Fruit fly (Drosophila melanogaster) whole organism, embryonic: ENCODE data around the gene CG14014.
A peak's percentile ranks its signal among the peaks of the same experiment; 100 is the strongest.

ENCODE experiments used
- Atf6 ChIP-seq: fragments of 200-800 bp; sonication (Bioruptor generic); IDR thresholded peaks from 2 replicates; pipeline ENCODE4 v1.3.6; 2022; ENCODE audit warnings: missing biosample characterization, missing genetic modification characterization
- Awh ChIP-seq: fragments of 200-800 bp; sonication (Bioruptor generic); IDR thresholded peaks from 2 replicates; pipeline ENCODE4, ENCODE4 v1.3.6; 2022; ENCODE audit warnings: missing biosample characterization, missing genetic modification characterization
- BEAF-32 ChIP-seq: fragments of 200-800 bp; sonication (Bioruptor generic); optimal IDR thresholded peaks from 3 replicates; lab custom pipeline; 2017; ENCODE audit warnings: missing biosample characterization, missing genetic modification characterization, mild to moderate bottlenecking, moderate library complexity, missing genetic modification reagents
- Blimp-1 ChIP-seq: fragments of 200-800 bp; sonication (Bioruptor generic); optimal IDR thresholded peaks from 3 replicates; lab custom pipeline; 2018; ENCODE audit warnings: missing biosample characterization, missing genetic modification characterization, mild to moderate bottlenecking, moderate library complexity, missing genetic modification reagents
- CG10209 ChIP-seq: fragments of 200-800 bp; sonication (Bioruptor generic); optimal IDR thresholded peaks from 3 replicates; lab custom pipeline; 2017; ENCODE audit warnings: missing biosample characterization, mild to moderate bottlenecking, missing genetic modification characterization, missing genetic modification reagents
- CG10267 ChIP-seq: fragments of 200-800 bp; sonication (Bioruptor generic); optimal IDR thresholded peaks from 2 replicates; lab custom pipeline; 2018; ENCODE audit warnings: missing biosample characterization, mild to moderate bottlenecking, missing genetic modification characterization, moderate library complexity
- CG10654 ChIP-seq: fragments of 200-800 bp; sonication (Bioruptor generic); optimal IDR thresholded peaks from 2 replicates; lab custom pipeline; 2016; ENCODE audit warnings: missing biosample characterization, missing genetic modification characterization
- CG11456 ChIP-seq: fragments of 200-800 bp; sonication (Bioruptor generic); IDR thresholded peaks from 3 replicates; pipeline ENCODE4 v1.3.6; 2022; ENCODE audit warnings: missing biosample characterization, missing genetic modification characterization
- CG11560 ChIP-seq: fragments of 200-800 bp; sonication (Bioruptor generic); IDR thresholded peaks from 3 replicates; pipeline ENCODE4 v1.3.6; 2022; ENCODE audit warnings: missing biosample characterization, missing genetic modification characterization
- CG11696 ChIP-seq: fragments of 200-800 bp; sonication (Bioruptor generic); IDR thresholded peaks from 2 replicates; pipeline ENCODE4 v1.3.6; 2022; ENCODE audit warnings: missing biosample characterization, missing genetic modification characterization
- CG12155 ChIP-seq: fragments of 200-800 bp; sonication (Bioruptor generic); optimal IDR thresholded peaks from 3 replicates; lab custom pipeline; 2016; ENCODE audit warnings: missing biosample characterization, missing genetic modification characterization
- CG1233 ChIP-seq: fragments of 200-800 bp; sonication (Bioruptor generic); optimal IDR thresholded peaks from 4 replicates; lab custom pipeline; 2018; ENCODE audit warnings: missing biosample characterization, mild to moderate bottlenecking, missing genetic modification characterization
- CG15269 ChIP-seq: fragments of 200-800 bp; sonication (Bioruptor generic); optimal IDR thresholded peaks from 2 replicates; lab custom pipeline; 2018; ENCODE audit warnings: missing biosample characterization, mild to moderate bottlenecking, missing genetic modification characterization, moderate library complexity
- CG17385 ChIP-seq: fragments of 200-800 bp; sonication (Bioruptor generic); optimal IDR thresholded peaks from 3 replicates; lab custom pipeline; 2018; ENCODE audit warnings: missing biosample characterization, mild to moderate bottlenecking, missing genetic modification characterization
- CG17912 ChIP-seq: fragments of 200-800 bp; sonication (Bioruptor generic); optimal IDR thresholded peaks from 2 replicates; lab custom pipeline; 2018; ENCODE audit warnings: missing biosample characterization, mild to moderate bottlenecking, missing genetic modification characterization
- CG2712 ChIP-seq: fragments of 200-800 bp; optimal IDR thresholded peaks from 3 replicates; lab custom pipeline; 2019; ENCODE audit warnings: missing biosample characterization, mild to moderate bottlenecking, missing genetic modification characterization, moderate library complexity
- CG31224 ChIP-seq: fragments of 200-800 bp; sonication (Bioruptor generic); IDR thresholded peaks from 2 replicates; pipeline ENCODE4 v1.3.6; 2022; ENCODE audit warnings: missing biosample characterization, missing genetic modification characterization
- CG31388 ChIP-seq: fragments of 200-800 bp; sonication (Bioruptor generic); optimal IDR thresholded peaks from 2 replicates; lab custom pipeline; 2016; ENCODE audit warnings: missing biosample characterization, missing genetic modification characterization
- CG34376 ChIP-seq: fragments of 200-800 bp; sonication (Bioruptor generic); optimal IDR thresholded peaks from 2 replicates; lab custom pipeline; 2018; ENCODE audit warnings: missing biosample characterization, mild to moderate bottlenecking, missing genetic modification characterization
- CG4707 ChIP-seq: fragments of 200-800 bp; sonication (Bioruptor generic); optimal IDR thresholded peaks from 2 replicates; lab custom pipeline; 2018; ENCODE audit warnings: missing biosample characterization, mild to moderate bottlenecking, missing genetic modification characterization, moderate library complexity
- CG7745 ChIP-seq: fragments of 200-800 bp; sonication (Bioruptor generic); optimal IDR thresholded peaks from 2 replicates; lab custom pipeline; 2018; ENCODE audit warnings: missing biosample characterization, mild to moderate bottlenecking, missing genetic modification characterization, moderate library complexity
- CG9876 ChIP-seq: fragments of 200-800 bp; sonication (Bioruptor generic); optimal IDR thresholded peaks from 2 replicates; lab custom pipeline; 2016; ENCODE audit warnings: missing biosample characterization, missing genetic modification characterization
- CHES-1-like ChIP-seq: fragments of 200-800 bp; sonication (Bioruptor generic); optimal IDR thresholded peaks from 2 replicates; lab custom pipeline; 2016; ENCODE audit warnings: missing biosample characterization, missing genetic modification characterization
- Doc2 ChIP-seq: fragments of 200-800 bp; sonication (Bioruptor generic); IDR thresholded peaks from 2 replicates; pipeline ENCODE4 v1.3.6; 2022; ENCODE audit warnings: missing biosample characterization, missing genetic modification characterization
- Dref ChIP-seq: fragments of 200-800 bp; sonication (Bioruptor generic); IDR thresholded peaks from 2 replicates; pipeline ENCODE4 v1.3.6; 2022; ENCODE audit warnings: missing biosample characterization, missing genetic modification characterization
- ERR ChIP-seq: fragments of 200-800 bp; sonication (Bioruptor generic); optimal IDR thresholded peaks from 2 replicates; lab custom pipeline; 2016; ENCODE audit warnings: missing biosample characterization, missing genetic modification characterization
- HLH3B ChIP-seq: fragments of 200-800 bp; sonication (Bioruptor generic); IDR thresholded peaks from 2 replicates; pipeline ENCODE4 v1.3.6; 2022; ENCODE audit warnings: missing biosample characterization, missing genetic modification characterization
- Hr3 ChIP-seq: fragments of 200-800 bp; sonication (Bioruptor generic); optimal IDR thresholded peaks from 3 replicates; lab custom pipeline; 2016; ENCODE audit warnings: missing biosample characterization, missing genetic modification characterization
- Myb ChIP-seq: fragments of 200-800 bp; sonication (Bioruptor generic); optimal IDR thresholded peaks from 2 replicates; lab custom pipeline; 2016; ENCODE audit warnings: missing biosample characterization, missing genetic modification characterization
- NfI ChIP-seq: fragments of 200-800 bp; sonication (Bioruptor generic); optimal IDR thresholded peaks from 3 replicates; lab custom pipeline; 2018; ENCODE audit warnings: missing biosample characterization, mild to moderate bottlenecking, missing genetic modification characterization, moderate library complexity
- Sox102F ChIP-seq: fragments of 200-800 bp; sonication (Bioruptor generic); optimal IDR thresholded peaks from 2 replicates; lab custom pipeline; 2018; ENCODE audit warnings: missing biosample characterization, mild to moderate bottlenecking, missing genetic modification characterization, moderate library complexity
- Usf ChIP-seq: fragments of 200-800 bp; sonication (Bioruptor generic); optimal IDR thresholded peaks from 2 replicates; lab custom pipeline; 2017; ENCODE audit warnings: missing genotype, missing biosample characterization, missing genetic modification characterization
- ap ChIP-seq: fragments of 200-800 bp; sonication (Bioruptor generic); IDR thresholded peaks from 2 replicates; pipeline ENCODE4 v1.3.6; 2022; ENCODE audit warnings: missing biosample characterization, missing genetic modification characterization
- bbx ChIP-seq: fragments of 200-800 bp; sonication (Bioruptor generic); IDR thresholded peaks from 2 replicates; pipeline ENCODE4 v1.3.6; 2022; ENCODE audit warnings: missing biosample characterization, missing genetic modification characterization; ENCODE audit not compliant: partially characterized antibody
- bsh ChIP-seq, 2 experiments: fragments of 200-800 bp; sonication (Bioruptor generic); optimal IDR thresholded peaks; 2 replicates each; lab custom pipeline; 2017 to 2018; ENCODE audit warnings: mild to moderate bottlenecking in 2 of 2, missing biosample characterization in 2 of 2, missing genetic modification characterization in 2 of 2, moderate library complexity in 1 of 2
- cg ChIP-seq: fragments of 200-800 bp; sonication (Bioruptor generic); optimal IDR thresholded peaks from 3 replicates; lab custom pipeline; 2019; ENCODE audit warnings: missing biosample characterization, mild to moderate bottlenecking, missing genetic modification characterization, moderate library complexity
- ci ChIP-seq: fragments of 200-800 bp; sonication (Bioruptor generic); IDR thresholded peaks from 3 replicates; pipeline ENCODE4 v1.3.6; 2022; ENCODE audit warnings: missing biosample characterization, missing genetic modification characterization
- corto ChIP-seq: fragments of 200-800 bp; sonication (Bioruptor generic); optimal IDR thresholded peaks from 2 replicates; lab custom pipeline; 2016; ENCODE audit warnings: missing biosample characterization, mild to moderate bottlenecking, missing genetic modification characterization, moderate library complexity
- crp ChIP-seq, 2 experiments: fragments of 200-800 bp; sonication (Bioruptor generic); optimal IDR thresholded peaks; 2 replicates in 1 of 2; 3 replicates in 1 of 2; lab custom pipeline; 2017; ENCODE audit warnings: missing biosample characterization in 2 of 2, missing genetic modification characterization in 2 of 2, mild to moderate bottlenecking in 1 of 2, moderate library complexity in 1 of 2
- disco-r ChIP-seq: fragments of 200-800 bp; sonication (Bioruptor generic); optimal IDR thresholded peaks from 2 replicates; lab custom pipeline; 2016; ENCODE audit warnings: missing biosample characterization, missing genetic modification characterization
- fd102C ChIP-seq: fragments of 200-800 bp; sonication (Bioruptor generic); optimal IDR thresholded peaks from 2 replicates; lab custom pipeline; 2018; ENCODE audit warnings: missing biosample characterization, mild to moderate bottlenecking, missing genetic modification characterization, moderate library complexity
- hb ChIP-seq: fragments of 200-800 bp; sonication (Bioruptor generic); IDR thresholded peaks from 3 replicates; pipeline ENCODE4 v1.3.6; 2022; ENCODE audit warnings: missing biosample characterization, missing genetic modification characterization; ENCODE audit not compliant: partially characterized antibody
- kay ChIP-seq: fragments of 200-800 bp; sonication (Bioruptor generic); optimal IDR thresholded peaks from 2 replicates; lab custom pipeline; 2016; ENCODE audit warnings: missing biosample characterization, missing genetic modification characterization
- lab ChIP-seq: fragments of 200-800 bp; sonication (Bioruptor generic); optimal IDR thresholded peaks from 3 replicates; lab custom pipeline; 2017; ENCODE audit warnings: missing biosample characterization, missing genetic modification characterization, mild to moderate bottlenecking, moderate library complexity, missing genetic modification reagents
- luna ChIP-seq: fragments of 200-800 bp; sonication (Bioruptor generic); optimal IDR thresholded peaks from 2 replicates; lab custom pipeline; 2016; ENCODE audit warnings: missing biosample characterization, missing genetic modification characterization
- tin ChIP-seq: fragments of 200-800 bp; sonication (Bioruptor generic); optimal IDR thresholded peaks from 3 replicates; lab custom pipeline; 2016; ENCODE audit warnings: missing biosample characterization, missing genetic modification characterization

Gene CG14014

dm6 chr2L:5547288-5547777 lies 3.3 kb downstream of the CG14014 start (continued):
- TF ChIP-seq cg (GFP tag; lab: Kevin White, UChicago) (no peak), Usf (GFP tag; lab: Kevin White, UChicago) (no peak), kay (no peak), crp (GFP tag; optimal IDR thresholded peaks at IDR 0.05; lab: Kevin White, UChicago) (peak in 1 of 2 experiments; percentile 20), CG17912 (peak; percentile 10)

- no peak for TF ChIP-seq Doc2 (GFP tag; lab: Robert Waterston, UW)
- TF ChIP-seq HLH3B (GFP tag; lab: Robert Waterston, UW): peak; percentile 78
- peak; percentile 62 for TF ChIP-seq tin (GFP tag; lab: Kevin White, UChicago)
- TF ChIP-seq CG1233 (GFP tag; lab: Kevin White, UChicago): peak; percentile 80
- peak; percentile 31 for TF ChIP-seq CG31388 (GFP tag; lab: Kevin White, UChicago)
- TF ChIP-seq crp (GFP tag; optimal IDR thresholded peaks at IDR 0.05; lab: Kevin White, UChicago): peak in 1 of 2 experiments; percentile 33
- TF ChIP-seq ap: no peak
- TF ChIP-seq Myb (GFP tag; lab: Kevin White, UChicago): no peak
- TF ChIP-seq bsh (GFP tag; optimal IDR thresholded peaks at IDR 0.05; lab: Kevin White, UChicago): peak in 1 of 2 experiments; percentile 93
- TF ChIP-seq NfI: peak; percentile 66
- no peak for TF ChIP-seq Atf6 (GFP tag; lab: Robert Waterston, UW)
- no peak for TF ChIP-seq CG9876 (GFP tag; lab: Kevin White, UChicago)
- TF ChIP-seq CG10654 (GFP tag; lab: Kevin White, UChicago): peak; percentile 58
- peak; percentile 84 for TF ChIP-seq CG11456 (GFP tag; lab: Robert Waterston, UW)
- peak; percentile 84 for TF ChIP-seq hb (GFP tag; lab: Robert Waterston, UW)
- TF ChIP-seq BEAF-32 (GFP tag; lab: Kevin White, UChicago): no peak
- TF ChIP-seq CG10209: peak; percentile 77
- TF ChIP-seq disco-r (GFP tag; lab: Kevin White, UChicago): no peak
- peak; percentile 91 for TF ChIP-seq Awh (GFP tag; lab: Robert Waterston, UW)
- TF ChIP-seq corto (GFP tag; lab: Kevin White, UChicago): peak; percentile 40
- TF ChIP-seq luna: no peak
- TF ChIP-seq CG15269: peak; percentile 75
- TF ChIP-seq CG2712 (tag; lab: Kevin White, UChicago): peak; percentile 95
- peak; percentile 88 for TF ChIP-seq lab (GFP tag; lab: Kevin White, UChicago)
- peak; percentile 33 for TF ChIP-seq CG34376 (GFP tag; lab: Kevin White, UChicago)
- no peak for TF ChIP-seq CHES-1-like
- peak; percentile 89 for TF ChIP-seq CG17385 (GFP tag; lab: Kevin White, UChicago)
- TF ChIP-seq ci (GFP tag; lab: Robert Waterston, UW): peak; percentile 51; the same call in 1 of the 3 replicates
- no peak for TF ChIP-seq Dref
- no peak for TF ChIP-seq fd102C
- peak; percentile 60 for TF ChIP-seq CG11696 (GFP tag; lab: Robert Waterston, UW)
- TF ChIP-seq CG31224 (GFP tag; lab: Robert Waterston, UW): peak; percentile 73
- TF ChIP-seq Blimp-1 (GFP tag; lab: Kevin White, UChicago): peak; percentile 100
- TF ChIP-seq CG10267 (tag; lab: Kevin White, UChicago): peak; percentile 83
- TF ChIP-seq CG7745 (tag; lab: Kevin White, UChicago): peak; percentile 93
- TF ChIP-seq CG12155 (GFP tag; lab: Kevin White, UChicago): peak; percentile 53
- peak; percentile 43 for TF ChIP-seq ERR (GFP tag; lab: Kevin White, UChicago)
- TF ChIP-seq CG4707: no peak
- TF ChIP-seq CG11560 (tag; lab: Robert Waterston, UW): no peak
- TF ChIP-seq Sox102F: peak; percentile 91
- TF ChIP-seq bbx (GFP tag; lab: Robert Waterston, UW): peak; percentile 93
- no peak for TF ChIP-seq Hr3 (GFP tag; lab: Kevin White, UChicago)
These were observed 3.9 kb downstream of the CG14014 start, which contains the start of gene Oscillin for dm6 chr2L:5546518-5547287. Oscillin (plus strand) TSS chr2L:5547086.
